Fruit fly (Drosophila melanogaster): ENCODE results near the gene CG3309.

The CG3309 gene

dm6 chrX:5339970-5340369 is 10.8 kb upstream of the CG3309 start, which contains the start of gene SK (continued):
- TF ChIP-seq disco-r (GFP tag; optimal IDR thresholded peaks at IDR 0.05) (no peak), CG15514 (GFP tag; optimal IDR thresholded peaks at IDR 0.05) (peak; percentile 10), CG17359 (tag; optimal IDR thresholded peaks at IDR 0.05) (no peak), chinmo (GFP tag; IDR thresholded peaks at IDR 0.05; ENCODE audit: partially characterized antibody) (no peak), CG3847 (GFP tag; IDR thresholded peaks at IDR 0.05) (0 out of 2 replicates have a peak, but pooled peaks have one; percentile 21), Jarid2 (GFP tag; optimal IDR thresholded peaks at IDR 0.05) (peak; percentile 75), Dll (GFP tag; IDR thresholded peaks at IDR 0.05; ENCODE audit: partially characterized antibody) (no peak), Adf1 (GFP tag; IDR thresholded peaks at IDR 0.05) (peak; percentile 50), CG12769 (tag; optimal IDR thresholded peaks at IDR 0.05) (peak; percentile 41), CG17361 (GFP tag; IDR thresholded peaks at IDR 0.05) (no peak), Hr3 (GFP tag; optimal IDR thresholded peaks at IDR 0.05) (no peak), CG6272 (GFP tag; IDR thresholded peaks at IDR 0.05) (no peak), seq (GFP tag; IDR thresholded peaks at IDR 0.05) (no peak), sqz (GFP tag; optimal IDR thresholded peaks at IDR 0.05) (peak; percentile 31), ara (GFP tag; IDR thresholded peaks at IDR 0.05) (no peak), CG4730 (GFP tag; IDR thresholded peaks at IDR 0.05) (no peak), CG12391 (tag; optimal IDR thresholded peaks at IDR 0.05) (no peak), vvl (GFP tag; IDR thresholded peaks at IDR 0.05) (0 out of 2 replicates have a peak, but pooled peaks have one; percentile 19), Xrp1 (GFP tag; IDR thresholded peaks at IDR 0.05) (no peak), ERR (GFP tag; optimal IDR thresholded peaks at IDR 0.05) (no peak), hkb (optimal IDR thresholded peaks at IDR 0.05) (no peak), hkb (GFP tag; IDR thresholded peaks at IDR 0.05) (0 out of 2 replicates have a peak, but pooled peaks have one; percentile 18), D (optimal IDR thresholded peaks at IDR 0.05) (no peak), D (GFP tag; optimal IDR thresholded peaks at IDR 0.05) (no peak), CG11723 (GFP tag; optimal IDR thresholded peaks at IDR 0.05) (no peak), CG17328 (GFP tag; IDR thresholded peaks at IDR 0.05) (no peak), Eip74EF (GFP tag; optimal IDR thresholded peaks at IDR 0.05) (no peak), CG3281 (GFP tag; optimal IDR thresholded peaks at IDR 0.05) (no peak), cg (GFP tag; optimal IDR thresholded peaks at IDR 0.05) (peak; percentile 27), CHES-1-like (GFP tag; optimal IDR thresholded peaks at IDR 0.05) (no peak), CG10565 (GFP tag; optimal IDR thresholded peaks at IDR 0.05) (no peak), Dip3 (GFP tag; optimal IDR thresholded peaks at IDR 0.05) (no peak), chif (GFP tag; optimal IDR thresholded peaks at IDR 0.05) (no peak), HLH4C (GFP tag; IDR thresholded peaks at IDR 0.05; ENCODE audit: partially characterized antibody) (0 out of 3 replicates have a peak, but pooled peaks have one; percentile 16), crol (GFP tag; IDR thresholded peaks at IDR 0.05) (peak; percentile 80), CG11504 (tag; optimal IDR thresholded peaks at IDR 0.05) (peak; percentile 65), CG17385 (GFP tag; optimal IDR thresholded peaks at IDR 0.05) (peak; percentile 84), ken (GFP tag; IDR thresholded peaks at IDR 0.05) (peak; percentile 57; the same call in 2 of the 3 replicates), CG13894 (tag; optimal IDR thresholded peaks at IDR 0.05) (peak; percentile 65), CG30403 (GFP tag; optimal IDR thresholded peaks at IDR 0.05) (no peak), pho (GFP tag; optimal IDR thresholded peaks at IDR 0.05) (no peak), bowl (GFP tag; IDR thresholded peaks at IDR 0.05) (no peak), ac (GFP tag; optimal IDR thresholded peaks at IDR 0.05) (no peak), CG8765 (GFP tag; IDR thresholded peaks at IDR 0.05) (0 out of 2 replicates have a peak, but pooled peaks have one; percentile 10), ato (GFP tag; IDR thresholded peaks at IDR 0.05; ENCODE audit: partially characterized antibody) (peak; percentile 12; the same call in 1 of the 2 replicates), ci (GFP tag; IDR thresholded peaks at IDR 0.05) (peak; percentile 72; the same call in 2 of the 3 replicates), CG9932 (GFP tag; IDR thresholded peaks at IDR 0.05) (no peak), GATAe (GFP tag; conservative IDR thresholded peaks at IDR 0.05) (no peak), CG1233 (GFP tag; optimal IDR thresholded peaks at IDR 0.05) (no peak), Deaf1 (tag; optimal IDR thresholded peaks at IDR 0.05) (peak; percentile 97), sr (GFP tag; IDR thresholded peaks at IDR 0.05) (peak; percentile 71)
